Worm (Caenorhabditis elegans): Measurements from ENCODE around the gene C10E2.5.

C10E2.5 gene

ce11 chrX:16784038-16784437, 29.7 kb upstream of the C10E2.5 start:
- TF ChIP-seq crh-2 (tag; optimal IDR thresholded peaks at IDR 0.05) (peak; percentile 19), sma-9 (GFP tag; optimal IDR thresholded peaks at IDR 0.05) (peak; percentile 17), sma-9 (tag; optimal IDR thresholded peaks at IDR 0.05) (no peak), nhr-25 (tag; optimal IDR thresholded peaks at IDR 0.05) (peak; percentile 14), ceh-82 (tag; optimal IDR thresholded peaks at IDR 0.05) (no peak)

- no peak for TF ChIP-seq ztf-1 (GFP tag; conservative IDR thresholded peaks at IDR 0.05)
- TF ChIP-seq aly-2 (tag; optimal IDR thresholded peaks at IDR 0.05): no peak
- no peak for TF ChIP-seq R02D3.7 (tag; optimal IDR thresholded peaks at IDR 0.05)
- TF ChIP-seq nhr-77 (tag; optimal IDR thresholded peaks at IDR 0.05): no peak
- no peak for TF ChIP-seq nhr-23 (tag; optimal IDR thresholded peaks at IDR 0.05)
- no peak for TF ChIP-seq sma-9 (GFP tag; optimal IDR thresholded peaks at IDR 0.05)
- no peak for TF ChIP-seq sma-9 (tag; optimal IDR thresholded peaks at IDR 0.05)
- no peak for TF ChIP-seq lin-39 (tag; optimal IDR thresholded peaks at IDR 0.05)
- no peak for TF ChIP-seq ama-1 (optimal IDR thresholded peaks at IDR 0.05)
- no peak for TF ChIP-seq nhr-21 (tag; optimal IDR thresholded peaks at IDR 0.05)
- TF ChIP-seq ceh-82 (tag; optimal IDR thresholded peaks at IDR 0.05): no peak
- TF ChIP-seq sma-3 (GFP tag; optimal IDR thresholded peaks at IDR 0.05): no peak
- no peak for TF ChIP-seq alr-1 (tag; optimal IDR thresholded peaks at IDR 0.05)
- TF ChIP-seq ztf-11 (tag; optimal IDR thresholded peaks at IDR 0.05): no peak
- TF ChIP-seq fos-1 (tag; optimal IDR thresholded peaks at IDR 0.05): no peak
- TF ChIP-seq lin-13 (GFP tag; optimal IDR thresholded peaks at IDR 0.05): no peak
- no peak for TF ChIP-seq skn-1 (tag; optimal IDR thresholded peaks at IDR 0.05)
- no peak for TF ChIP-seq blmp-1 (tag; optimal IDR thresholded peaks at IDR 0.05; ENCODE audit: insufficient read depth)
Measured at ce11 chrX:16782797-16783259, 28.5 kb upstream of the C10E2.5 start, which contains the start of gene T01C8.3. Gene T01C8.3 (minus strand): TSS chrX:16783209.

- peak; percentile 59 for TF ChIP-seq nhr-25 (tag; optimal IDR thresholded peaks at IDR 0.05)
- TF ChIP-seq gmeb-1 (tag; optimal IDR thresholded peaks at IDR 0.05): peak; percentile 46
- no peak for TF ChIP-seq elt-3 (tag; optimal IDR thresholded peaks at IDR 0.05)
- TF ChIP-seq unc-55 (GFP tag; optimal IDR thresholded peaks at IDR 0.05): no peak
- TF ChIP-seq mab-5 (tag; optimal IDR thresholded peaks at IDR 0.05): no peak
- TF ChIP-seq nhr-10 (tag; optimal IDR thresholded peaks at IDR 0.05): no peak
- TF ChIP-seq mdl-1 (tag; optimal IDR thresholded peaks at IDR 0.05): peak in 1 of 2 experiments; percentile 32
- no peak for TF ChIP-seq nhr-6 (tag; optimal IDR thresholded peaks at IDR 0.05)
- TF ChIP-seq unc-39 (tag; optimal IDR thresholded peaks at IDR 0.05): no peak
- no peak for TF ChIP-seq egl-27 (tag; optimal IDR thresholded peaks at IDR 0.05)
- TF ChIP-seq crh-2 (tag; optimal IDR thresholded peaks at IDR 0.05): peak; percentile 64
- TF ChIP-seq ztf-1 (GFP tag; conservative IDR thresholded peaks at IDR 0.05): no peak
- peak; percentile 82 for TF ChIP-seq blmp-1 (tag; optimal IDR thresholded peaks at IDR 0.05; ENCODE audit: insufficient read depth)
- TF ChIP-seq nhr-129 (tag; optimal IDR thresholded peaks at IDR 0.05): no peak
- peak; percentile 25 for TF ChIP-seq sma-3 (GFP tag; optimal IDR thresholded peaks at IDR 0.05)
- no peak for TF ChIP-seq elt-1 (tag; optimal IDR thresholded peaks at IDR 0.05)
- no peak for TF ChIP-seq snpc-4 (tag; optimal IDR thresholded peaks at IDR 0.05)
- TF ChIP-seq R02D3.7 (tag; optimal IDR thresholded peaks at IDR 0.05): no peak
- no peak for TF ChIP-seq peb-1 (tag; optimal IDR thresholded peaks at IDR 0.05)
- peak; percentile 82 for TF ChIP-seq fos-1 (tag; optimal IDR thresholded peaks at IDR 0.05)
- TF ChIP-seq ceh-82 (tag; optimal IDR thresholded peaks at IDR 0.05): no peak
- no peak for TF ChIP-seq alr-1 (tag; optimal IDR thresholded peaks at IDR 0.05)
- peak; percentile 49 for TF ChIP-seq nhr-21 (tag; optimal IDR thresholded peaks at IDR 0.05)
- TF ChIP-seq nhr-77 (tag; optimal IDR thresholded peaks at IDR 0.05): no peak
- no peak for TF ChIP-seq nhr-11 (tag; optimal IDR thresholded peaks at IDR 0.05)
- TF ChIP-seq sma-9 (GFP tag; optimal IDR thresholded peaks at IDR 0.05): peak; percentile 59
- TF ChIP-seq sma-9 (tag; optimal IDR thresholded peaks at IDR 0.05): no peak
Measured at ce11 chrX:16775335-16775835, 21.0 kb upstream of the C10E2.5 start.

ce11 chrX:16773421-16773820, 19.0 kb upstream of the C10E2.5 start:
- TF ChIP-seq fos-1 (tag; optimal IDR thresholded peaks at IDR 0.05) (peak; percentile 20), peb-1 (tag; optimal IDR thresholded peaks at IDR 0.05) (no peak)

ce11 chrX:16772112-16772731, 17.8 kb upstream of the C10E2.5 start:
- TF ChIP-seq elt-3 (tag; optimal IDR thresholded peaks at IDR 0.05) (no peak), ceh-16 (tag; optimal IDR thresholded peaks at IDR 0.05) (no peak), nhr-129 (tag; optimal IDR thresholded peaks at IDR 0.05) (peak; percentile 28), ceh-82 (tag; optimal IDR thresholded peaks at IDR 0.05) (no peak), mab-5 (tag; optimal IDR thresholded peaks at IDR 0.05) (no peak), ztf-11 (tag; optimal IDR thresholded peaks at IDR 0.05) (no peak), lin-11 (tag; optimal IDR thresholded peaks at IDR 0.05) (no peak), unc-55 (GFP tag; optimal IDR thresholded peaks at IDR 0.05) (peak; percentile 40), mdl-1 (tag; optimal IDR thresholded peaks at IDR 0.05) (no peak)
